Worm (Caenorhabditis elegans): ENCODE results near the gene dtmk-1.

- TF ChIP-seq tag-97 (GFP tag; IDR thresholded peaks at IDR 0.05) = no peak
- no peak for TF ChIP-seq dpl-1 (GFP tag; optimal IDR thresholded peaks at IDR 0.05)
- no peak for TF ChIP-seq nhr-6 (tag; optimal IDR thresholded peaks at IDR 0.05)
- TF ChIP-seq ceh-44 (GFP tag; IDR thresholded peaks at IDR 0.05) = no peak
Observed at ce11 chrII:9992474-9992873, 25.6 kb upstream of the dtmk-1 start.

Data from whole organism, L4 larva.